Fruit fly (Drosophila melanogaster): ENCODE results near the gene Gs1l.

DNA sequence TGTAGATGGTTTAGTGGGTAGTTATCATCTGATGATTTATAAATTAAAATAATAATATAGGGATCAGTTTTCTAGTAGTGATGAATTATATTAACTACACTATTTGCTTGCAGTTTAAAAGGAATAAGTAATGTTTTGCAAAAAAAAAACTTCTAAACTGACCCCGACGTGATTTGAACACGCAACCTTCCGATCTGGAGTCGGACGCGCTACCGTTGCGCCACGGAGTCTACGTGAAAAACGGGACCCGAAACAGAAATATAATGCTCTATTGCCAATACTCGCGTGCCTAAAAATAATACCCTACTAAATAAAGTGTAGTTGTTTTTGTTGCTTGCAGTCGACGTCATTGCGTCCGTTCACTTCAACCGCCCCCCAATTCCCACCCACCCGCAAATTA, 37.8 kb downstream of the Gs1l start:
- TF ChIP-seq CG8478 (optimal IDR thresholded peaks at IDR 0.05) = no peak
- no peak for TF ChIP-seq CTCF (optimal IDR thresholded peaks at IDR 0.05)
